Fruit fly (Drosophila melanogaster) S2 (cell line): ENCODE results near the gene RpS8.

Experiments used
- CG8478 ChIP-seq: fragments of >200 bp; optimal IDR thresholded peaks from 2 replicates; lab custom pipeline; 2018
- CTCF ChIP-seq, 2 experiments: fragments of >200 bp; optimal IDR thresholded peaks; 2 replicates each; lab custom pipeline; 2018

- no peak for TF ChIP-seq CG8478
- TF ChIP-seq CTCF (optimal IDR thresholded peaks at IDR 0.05; lab: Kevin White, UChicago), result no peak
Observed at dm6 chr3R:29905164-29905563, 43.8 kb downstream of the RpS8 start, which contains the start of gene CG15515.
